Worm (Caenorhabditis elegans) whole organism, late embryonic: ENCODE results near the gene unc-71.

ENCODE experiments used
- K02D7.2 ChIP-seq: sonication (generic microtip); optimal IDR thresholded peaks from 2 replicates; lab custom pipeline; 2017; ENCODE audit warnings: mild to moderate bottlenecking, missing genetic modification characterization, missing compliant biosample characterization
- K09A11.1 ChIP-seq: sonication (generic microtip); optimal IDR thresholded peaks from 2 replicates; lab custom pipeline; 2017; ENCODE audit warnings: antibody characterized with exemption, mild to moderate bottlenecking, missing genetic modification characterization, missing compliant biosample characterization; ENCODE audit not compliant: insufficient read depth
- Y22D7AL.16 ChIP-seq: sonication (generic microtip); optimal IDR thresholded peaks from 2 replicates; lab custom pipeline; 2016; ENCODE audit warnings: missing genetic modification characterization, missing compliant biosample characterization
- ahr-1 ChIP-seq: sonication (generic microtip); optimal IDR thresholded peaks from 2 replicates; lab custom pipeline; 2016; ENCODE audit warnings: missing genetic modification characterization, missing compliant biosample characterization
- ama-1 ChIP-seq: fragments of 150-350 bp; optimal IDR thresholded peaks from 2 replicates; lab custom pipeline; 2014
- ceh-14 ChIP-seq: sonication (generic microtip); optimal IDR thresholded peaks from 2 replicates; lab custom pipeline; 2016; ENCODE audit warnings: missing genotype, missing genetic modification characterization, missing compliant biosample characterization
- ceh-2 ChIP-seq: sonication (generic microtip); optimal IDR thresholded peaks from 2 replicates; lab custom pipeline; 2016; ENCODE audit warnings: missing genotype, missing genetic modification characterization, missing compliant biosample characterization
- ceh-22 ChIP-seq: sonication (generic microtip); optimal IDR thresholded peaks from 2 replicates; lab custom pipeline; 2017; ENCODE audit warnings: missing biosample characterization, missing genetic modification characterization
- ceh-24 ChIP-seq: sonication (generic microtip); optimal IDR thresholded peaks from 2 replicates; lab custom pipeline; 2016; ENCODE audit warnings: mild to moderate bottlenecking, missing genetic modification characterization, missing compliant biosample characterization
- ceh-30 ChIP-seq: fragments of 150-350 bp; optimal IDR thresholded peaks from 2 replicates; lab custom pipeline; 2014; ENCODE audit warnings: missing biosample characterization, missing genetic modification characterization
- ceh-45 ChIP-seq: fragments of 200-800 bp; sonication (Bioruptor generic); IDR thresholded peaks from 2 replicates; pipeline ENCODE4 v1.3.6; 2022; ENCODE audit warnings: missing genetic modification reagents, missing genetic modification characterization, missing compliant biosample characterization
- ceh-48 ChIP-seq: sonication (generic microtip); optimal IDR thresholded peaks from 2 replicates; lab custom pipeline; 2016; ENCODE audit warnings: missing genetic modification characterization, inconsistent platforms, missing compliant biosample characterization
- ceh-6 ChIP-seq: fragments of 200-800 bp; sonication (Bioruptor generic); optimal IDR thresholded peaks from 2 replicates; lab custom pipeline; 2018; ENCODE audit warnings: mild to moderate bottlenecking, missing genetic modification characterization, missing compliant biosample characterization
- ceh-9 ChIP-seq: sonication (generic microtip); optimal IDR thresholded peaks from 2 replicates; lab custom pipeline; 2016; ENCODE audit warnings: mild to moderate bottlenecking, missing genetic modification characterization, inconsistent platforms, missing compliant biosample characterization
- dve-1 ChIP-seq: sonication (generic microtip); optimal IDR thresholded peaks from 2 replicates; lab custom pipeline; 2017; ENCODE audit warnings: antibody characterized with exemption, mild to moderate bottlenecking, missing genetic modification characterization, missing compliant biosample characterization
- elt-2 ChIP-seq: sonication (generic microtip); optimal IDR thresholded peaks from 2 replicates; lab custom pipeline; 2016; ENCODE audit warnings: missing genetic modification reagents, missing genetic modification characterization, missing compliant biosample characterization
- elt-4 ChIP-seq: sonication (generic microtip); optimal IDR thresholded peaks from 2 replicates; lab custom pipeline; 2016; ENCODE audit warnings: missing genetic modification characterization, missing compliant biosample characterization
- ets-4 ChIP-seq: sonication (generic microtip); optimal IDR thresholded peaks from 2 replicates; lab custom pipeline; 2016; ENCODE audit warnings: missing genetic modification characterization, missing compliant biosample characterization
- eyg-1 ChIP-seq: sonication (generic microtip); optimal IDR thresholded peaks from 2 replicates; lab custom pipeline; 2016; ENCODE audit warnings: missing genotype, missing genetic modification characterization, missing compliant biosample characterization
- fax-1 ChIP-seq: sonication (generic microtip); optimal IDR thresholded peaks from 2 replicates; lab custom pipeline; 2016; ENCODE audit warnings: missing genotype, missing genetic modification characterization, missing compliant biosample characterization
- gmeb-2 ChIP-seq: sonication (generic microtip); optimal IDR thresholded peaks from 2 replicates; lab custom pipeline; 2016; ENCODE audit warnings: missing genetic modification characterization, inconsistent platforms, missing compliant biosample characterization
- hlh-30 ChIP-seq: sonication (generic microtip); optimal IDR thresholded peaks from 2 replicates; lab custom pipeline; 2017; ENCODE audit warnings: antibody characterized with exemption, missing genetic modification characterization, missing compliant biosample characterization; ENCODE audit not compliant: insufficient read depth
- hlh-8 ChIP-seq: sonication (generic microtip); optimal IDR thresholded peaks from 2 replicates; lab custom pipeline; 2016; ENCODE audit warnings: missing genotype, missing genetic modification characterization, missing compliant biosample characterization
- lim-6 ChIP-seq: sonication (generic microtip); optimal IDR thresholded peaks from 2 replicates; lab custom pipeline; 2016; ENCODE audit warnings: missing genetic modification characterization, missing compliant biosample characterization
- lin-11 ChIP-seq: fragments of 200-800 bp; sonication (Bioruptor generic); optimal IDR thresholded peaks from 2 replicates; lab custom pipeline; 2018; ENCODE audit warnings: mild to moderate bottlenecking, missing genetic modification characterization, missing compliant biosample characterization
- madf-2 ChIP-seq: sonication (generic microtip); optimal IDR thresholded peaks from 2 replicates; lab custom pipeline; 2017; ENCODE audit warnings: missing genetic modification characterization, missing compliant biosample characterization
- mec-3 ChIP-seq: sonication (generic microtip); optimal IDR thresholded peaks from 2 replicates; lab custom pipeline; 2016; ENCODE audit warnings: borderline replicate concordance, missing genetic modification characterization, missing compliant biosample characterization
- nfya-1 ChIP-seq: sonication (generic microtip); optimal IDR thresholded peaks from 2 replicates; lab custom pipeline; 2017; ENCODE audit warnings: missing genetic modification characterization, mild to moderate bottlenecking, missing compliant biosample characterization, antibody characterized with exemption, moderate library complexity
- nhr-232 ChIP-seq: sonication (generic microtip); optimal IDR thresholded peaks from 2 replicates; lab custom pipeline; 2016; ENCODE audit warnings: missing genetic modification characterization, missing compliant biosample characterization
- odd-2 ChIP-seq: sonication (generic microtip); optimal IDR thresholded peaks from 2 replicates; lab custom pipeline; 2017; ENCODE audit warnings: antibody characterized with exemption, mild to moderate bottlenecking, missing genetic modification characterization, missing compliant biosample characterization
- pag-3 ChIP-seq: sonication (generic microtip); optimal IDR thresholded peaks from 2 replicates; lab custom pipeline; 2016; ENCODE audit warnings: missing compliant biosample characterization, missing genetic modification characterization, borderline replicate concordance
- pat-9 ChIP-seq: fragments of 200-800 bp; sonication (Bioruptor generic); optimal IDR thresholded peaks from 2 replicates; lab custom pipeline; 2018; ENCODE audit warnings: mild to moderate bottlenecking, missing genetic modification characterization, moderate library complexity, missing compliant biosample characterization
- pax-1 ChIP-seq: fragments of 150-350 bp; optimal IDR thresholded peaks from 2 replicates; lab custom pipeline; 2014; ENCODE audit warnings: missing biosample characterization, missing genetic modification characterization
- pha-2 ChIP-seq: sonication (generic microtip); optimal IDR thresholded peaks from 2 replicates; lab custom pipeline; 2017; ENCODE audit warnings: mild to moderate bottlenecking, missing genetic modification characterization, missing compliant biosample characterization
- pha-4 ChIP-seq: fragments of 150-350 bp; optimal IDR thresholded peaks from 2 replicates; lab custom pipeline; 2018; ENCODE audit warnings: missing biosample characterization, missing genetic modification reagents, missing genetic modification characterization
- pqm-1 ChIP-seq: sonication (generic microtip); optimal IDR thresholded peaks from 2 replicates; lab custom pipeline; 2016; ENCODE audit warnings: missing genetic modification characterization, missing compliant biosample characterization
- rnt-1 ChIP-seq: sonication (generic microtip); optimal IDR thresholded peaks from 2 replicates; lab custom pipeline; 2016; ENCODE audit warnings: missing genetic modification characterization, missing compliant biosample characterization
- sdc-2 ChIP-seq: sonication (generic microtip); optimal IDR thresholded peaks from 2 replicates; lab custom pipeline; 2016; ENCODE audit warnings: missing genotype, missing genetic modification characterization, missing compliant biosample characterization
- sox-2 ChIP-seq: fragments of 200-800 bp; sonication (Bioruptor generic); IDR thresholded peaks from 2 replicates; pipeline ENCODE4 v1.3.6; 2022; ENCODE audit warnings: missing genetic modification reagents, missing genetic modification characterization, missing compliant biosample characterization
- sox-4 ChIP-seq: sonication (generic microtip); optimal IDR thresholded peaks from 2 replicates; lab custom pipeline; 2017; ENCODE audit warnings: mild to moderate bottlenecking, missing genetic modification characterization, inconsistent platforms, missing compliant biosample characterization
- tbx-2 ChIP-seq: sonication (generic microtip); optimal IDR thresholded peaks from 2 replicates; lab custom pipeline; 2016; ENCODE audit warnings: missing genetic modification characterization, missing compliant biosample characterization
- ttx-3 ChIP-seq: sonication (generic microtip); optimal IDR thresholded peaks from 2 replicates; lab custom pipeline; 2016; ENCODE audit warnings: missing genetic modification reagents, missing genetic modification characterization, missing compliant biosample characterization
- unc-42 ChIP-seq: sonication (generic microtip); optimal IDR thresholded peaks from 2 replicates; lab custom pipeline; 2016; ENCODE audit warnings: missing genotype, missing genetic modification characterization, missing compliant biosample characterization
- unc-86 ChIP-seq: sonication (generic microtip); optimal IDR thresholded peaks from 2 replicates; lab custom pipeline; 2016; ENCODE audit warnings: missing genetic modification characterization, missing compliant biosample characterization
- zip-5 ChIP-seq: sonication (generic microtip); optimal IDR thresholded peaks from 2 replicates; lab custom pipeline; 2016; ENCODE audit warnings: missing genetic modification characterization, missing compliant biosample characterization

Gene unc-71

DNA sequence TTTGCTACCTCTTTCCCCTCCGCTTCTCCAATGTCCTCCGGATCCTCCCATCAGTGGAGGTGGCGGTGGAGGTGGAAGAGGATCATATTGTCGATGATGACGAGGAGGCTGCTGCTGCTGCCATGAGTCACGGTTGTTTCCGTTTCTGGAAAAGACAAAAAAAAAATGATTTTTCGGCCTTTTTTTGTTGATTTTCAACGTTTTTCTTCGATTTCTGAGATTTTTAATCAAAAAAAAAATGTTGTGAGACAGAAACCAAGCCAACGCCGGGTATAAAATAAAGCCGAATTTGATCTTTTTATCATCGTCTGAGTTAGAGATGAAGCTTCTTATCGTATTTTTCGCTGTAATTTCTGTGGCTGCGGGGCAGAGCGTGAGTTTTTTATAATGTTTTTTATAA lies 38.0 kb upstream of the unc-71 start, which contains the start of gene Y37D8A.19:
Gene Y37D8A.19, plus strand, starts transcription at position 301 of the 400 bp plus-strand sequence.
- TF ChIP-seq unc-42 (tag; lab: Kevin White, UChicago) (no peak), odd-2 (no peak), elt-4 (tag; lab: Kevin White, UChicago) (no peak), pha-2 (no peak), madf-2 (tag; lab: Kevin White, UChicago) (no peak), ceh-14 (tag; lab: Kevin White, UChicago) (no peak), mec-3 (tag; lab: Kevin White, UChicago) (no peak), ceh-6 (GFP tag; lab: Kevin White, UChicago) (no peak), pqm-1 (tag; lab: Kevin White, UChicago) (no peak), lim-6 (tag; lab: Kevin White, UChicago) (no peak), rnt-1 (no peak), dve-1 (tag; lab: Kevin White, UChicago) (no peak), ets-4 (tag; lab: Kevin White, UChicago) (no peak)

DNA sequence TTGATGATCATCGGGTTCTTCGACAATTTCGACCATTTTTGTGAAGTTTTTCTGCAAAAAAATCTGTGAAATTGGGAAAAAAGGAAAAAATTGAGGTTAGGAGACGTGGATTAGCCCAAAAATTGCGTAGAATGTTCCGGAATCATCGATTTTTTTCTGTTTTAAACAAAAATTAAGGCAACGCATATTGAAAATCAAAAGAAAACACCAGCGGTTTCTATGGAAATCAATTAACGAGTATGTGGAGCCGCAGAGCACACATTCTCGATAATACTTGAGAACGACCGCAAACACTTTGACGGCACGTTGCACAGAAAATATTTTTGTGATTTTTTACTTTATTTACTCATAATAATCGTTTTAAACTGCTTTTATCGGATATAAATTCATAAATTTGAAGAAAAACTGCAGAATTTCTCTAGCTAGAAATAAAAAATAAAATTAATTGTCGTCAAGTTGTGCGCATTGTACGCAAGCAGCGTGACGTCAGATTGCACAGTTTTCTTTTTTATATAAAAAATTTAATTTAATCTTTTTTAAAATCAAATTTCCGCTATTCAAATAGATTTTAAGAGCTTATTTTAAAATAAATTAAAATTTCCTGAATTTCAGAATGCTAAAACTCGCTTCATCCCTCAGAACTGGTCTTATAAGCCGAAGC lies 34.5 kb upstream of the unc-71 start, which contains the start of the genes npp-25 and mrps-10:
Gene npp-25, minus strand, starts transcription at position 51 of the 661 bp plus-strand sequence.
Gene mrps-10, plus strand, starts transcription at position 611 of the 661 bp plus-strand sequence.
- TF ChIP-seq nhr-232 (tag; lab: Kevin White, UChicago) (no peak), ceh-14 (tag; lab: Kevin White, UChicago) (no peak), unc-42 (tag; lab: Kevin White, UChicago) (peak; percentile 61), pax-1 (peak; percentile 6), elt-2 (tag; lab: Kevin White, UChicago) (peak; percentile 8)

DNA sequence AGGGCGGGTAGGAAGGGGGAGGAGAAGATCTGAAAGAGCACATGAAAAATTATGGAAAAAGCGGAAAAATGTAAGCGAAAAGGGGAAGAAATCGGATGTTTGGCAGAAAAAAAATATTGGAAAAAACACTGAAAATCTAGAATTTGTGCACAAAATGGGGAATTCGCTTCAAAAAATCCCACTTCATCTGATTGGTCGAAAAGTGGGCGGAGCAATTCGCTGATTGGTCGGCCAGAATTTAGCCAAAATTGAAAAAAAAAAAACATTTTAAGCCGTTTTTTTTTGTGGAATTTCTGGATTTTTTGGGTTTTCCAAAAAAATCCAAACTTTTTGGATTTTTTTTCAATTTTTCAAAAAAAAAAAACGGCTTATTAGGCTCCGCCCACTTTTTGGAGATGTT lies 29.3 kb upstream of the unc-71 start:
- TF ChIP-seq nfya-1 = peak; percentile 85
- no peak for TF ChIP-seq hlh-8

DNA sequence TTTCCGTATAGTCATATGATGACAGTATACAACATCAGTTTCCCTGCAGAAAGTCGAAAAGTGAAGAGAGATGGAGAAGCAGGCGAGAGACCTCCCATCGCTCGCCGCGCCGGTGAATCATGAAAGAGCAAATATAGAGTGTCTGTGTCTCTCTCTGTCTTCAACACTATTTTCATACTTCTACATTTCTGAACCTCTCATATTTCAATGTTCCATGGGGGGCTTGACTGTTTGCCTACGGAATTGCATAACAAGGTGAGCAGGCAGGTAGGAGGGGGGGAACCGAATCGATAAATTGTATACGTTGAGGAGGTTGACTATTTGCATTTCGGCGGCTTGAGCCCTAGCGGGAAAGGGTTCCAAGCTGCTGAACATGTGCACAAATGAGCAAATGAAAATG lies 28.3 kb upstream of the unc-71 start:
- TF ChIP-seq ama-1 (lab: Kevin White, UChicago) (no peak), ceh-30 (tag; lab: Kevin White, UChicago) (no peak), lim-6 (tag; lab: Kevin White, UChicago) (no peak), ceh-9 (tag; lab: Kevin White, UChicago) (no peak), madf-2 (tag; lab: Kevin White, UChicago) (no peak), ceh-48 (tag; lab: Kevin White, UChicago) (no peak), ceh-45 (no peak), unc-86 (no peak), sox-2 (GFP tag; lab: Robert Waterston, UW) (no peak), eyg-1 (no peak), pha-2 (no peak), ceh-24 (tag; lab: Kevin White, UChicago) (no peak), ets-4 (tag; lab: Kevin White, UChicago) (peak; percentile 8), ceh-22 (tag; lab: Kevin White, UChicago) (no peak), ceh-2 (peak; percentile 53), zip-5 (tag; lab: Kevin White, UChicago) (no peak), hlh-8 (no peak), pat-9 (no peak), lin-11 (tag; lab: Kevin White, UChicago) (no peak), rnt-1 (no peak), ahr-1 (tag; lab: Kevin White, UChicago) (no peak), fax-1 (tag; lab: Kevin White, UChicago) (no peak), ttx-3 (no peak), nfya-1 (peak; percentile 49), hlh-30 (no peak), elt-2 (tag; lab: Kevin White, UChicago) (no peak), K09A11.1 (tag; lab: Kevin White, UChicago) (no peak), sdc-2 (tag; lab: Kevin White, UChicago) (no peak), K02D7.2 (no peak), gmeb-2 (no peak), sox-4 (tag; lab: Kevin White, UChicago) (no peak), Y22D7AL.16 (tag; lab: Kevin White, UChicago) (no peak), tbx-2 (tag; lab: Kevin White, UChicago) (peak; percentile 40), pha-4 (tag; lab: Kevin White, UChicago) (no peak), pag-3 (tag; lab: Kevin White, UChicago) (no peak)
